Fruit fly (Drosophila melanogaster) whole organism, adult: ENCODE measurements around the gene Dnah3.

ENCODE experiments used
- bab1 ChIP-seq: fragments of 200-800 bp; sonication (Bioruptor generic); optimal IDR thresholded peaks from 3 replicates; lab custom pipeline; 2019; ENCODE audit warnings: missing biosample characterization, mild to moderate bottlenecking, missing genetic modification characterization, moderate library complexity
- kay ChIP-seq: fragments of 200-800 bp; sonication (Bioruptor generic); peaks from one replicate; lab custom pipeline; 2016; ENCODE audit warnings: missing biosample characterization, missing genetic modification characterization, borderline replicate concordance
- tj ChIP-seq: fragments of 200-800 bp; sonication (Bioruptor generic); optimal IDR thresholded peaks from 3 replicates; lab custom pipeline; 2017; ENCODE audit warnings: missing biosample characterization, mild to moderate bottlenecking, missing genetic modification characterization, moderate library complexity

dm6 chr3L:4848066-4848465 lies 13.0 kb upstream of the Dnah3 start:
- TF ChIP-seq bab1 (GFP tag; lab: Kevin White, UChicago) (no peak), kay (GFP tag; lab: Kevin White, UChicago) (no peak), tj (no peak)
